Fruit fly (Drosophila melanogaster): Measurements from ENCODE around the gene CG4440.
A peak's percentile ranks its signal among the peaks of the same experiment; 100 is the strongest.

CG4440 gene

dm6 chr2L:16317777-16318610 lies 11.7 kb upstream of the CG4440 start (continued):
- TF ChIP-seq crp (GFP tag; optimal IDR thresholded peaks at IDR 0.05) = no peak
- no peak for TF ChIP-seq Doc2 (GFP tag; IDR thresholded peaks at IDR 0.05)
- no peak for TF ChIP-seq Ssrp (tag; optimal IDR thresholded peaks at IDR 0.05)
- no peak for TF ChIP-seq NC2β (GFP tag; optimal IDR thresholded peaks at IDR 0.05)
- no peak for TF ChIP-seq ssp (GFP tag; IDR thresholded peaks at IDR 0.05)
- no peak for TF ChIP-seq CG30431 (GFP tag; optimal IDR thresholded peaks at IDR 0.05)
- no peak for TF ChIP-seq Hand (GFP tag; optimal IDR thresholded peaks at IDR 0.05)
- TF ChIP-seq Mad (GFP tag; optimal IDR thresholded peaks at IDR 0.05) = no peak
- peak in 1 of 2 experiments; percentile 52 for TF ChIP-seq bsh (GFP tag; optimal IDR thresholded peaks at IDR 0.05)
- TF ChIP-seq CG10543 (GFP tag; optimal IDR thresholded peaks at IDR 0.05) = peak; percentile 79
- TF ChIP-seq Mrtf (GFP tag; IDR thresholded peaks at IDR 0.05) = no peak
- TF ChIP-seq CG10147 (GFP tag; optimal IDR thresholded peaks at IDR 0.05) = peak; percentile 41
- peak; percentile 71 for TF ChIP-seq Atf6 (GFP tag; IDR thresholded peaks at IDR 0.05)
- TF ChIP-seq onecut (GFP tag; IDR thresholded peaks at IDR 0.05) = peak; percentile 47
- TF ChIP-seq Abd-B (GFP tag; optimal IDR thresholded peaks at IDR 0.05) = no peak
- no peak for TF ChIP-seq CG16813 (GFP tag; IDR thresholded peaks at IDR 0.05; ENCODE audit: partially characterized antibody)
- TF ChIP-seq CG8290 (GFP tag; optimal IDR thresholded peaks at IDR 0.05) = no peak
- TF ChIP-seq CG8290 (tag; optimal IDR thresholded peaks at IDR 0.05) = peak in 1 of 2 experiments; percentile 35
- TF ChIP-seq CG2120 (GFP tag; optimal IDR thresholded peaks at IDR 0.05) = peak; percentile 42
- TF ChIP-seq mam (GFP tag; optimal IDR thresholded peaks at IDR 0.05) = no peak
- no peak for TF ChIP-seq CG10267 (tag; optimal IDR thresholded peaks at IDR 0.05)
- TF ChIP-seq bcd (GFP tag; optimal IDR thresholded peaks at IDR 0.05) = peak; percentile 6
- TF ChIP-seq ase (GFP tag; IDR thresholded peaks at IDR 0.05) = no peak
- no peak for TF ChIP-seq CG8388 (GFP tag; optimal IDR thresholded peaks at IDR 0.05)
- TF ChIP-seq CG7786 (GFP tag; optimal IDR thresholded peaks at IDR 0.05) = peak; percentile 0
- TF ChIP-seq gt (GFP tag; IDR thresholded peaks at IDR 0.05) = no peak
- no peak for TF ChIP-seq TFAM (GFP tag; optimal IDR thresholded peaks at IDR 0.05)
- TF ChIP-seq lilli (GFP tag; optimal IDR thresholded peaks at IDR 0.05) = no peak
- peak; percentile 63 for TF ChIP-seq BtbVII (GFP tag; optimal IDR thresholded peaks at IDR 0.05)
- no peak for TF ChIP-seq vfl (GFP tag; optimal IDR thresholded peaks at IDR 0.05)
- TF ChIP-seq sug (tag; optimal IDR thresholded peaks at IDR 0.05) = no peak
- peak; percentile 60; the same call in 1 of the 2 replicates for TF ChIP-seq CG14014 (GFP tag; IDR thresholded peaks at IDR 0.05)
- peak; percentile 58 for TF ChIP-seq CG18599 (GFP tag; optimal IDR thresholded peaks at IDR 0.05)
- peak; percentile 70 for TF ChIP-seq MTF-1 (GFP tag; optimal IDR thresholded peaks at IDR 0.05; ENCODE audit: borderline replicate concordance)
- TF ChIP-seq CG10654 (GFP tag; optimal IDR thresholded peaks at IDR 0.05) = peak; percentile 43
- TF ChIP-seq scrt (GFP tag; optimal IDR thresholded peaks at IDR 0.05) = peak; percentile 30
- peak; percentile 39 for TF ChIP-seq pho (GFP tag; optimal IDR thresholded peaks at IDR 0.05)
- no peak for TF ChIP-seq Aef1 (GFP tag; IDR thresholded peaks at IDR 0.05)
- TF ChIP-seq wdn (GFP tag; IDR thresholded peaks at IDR 0.05) = 0 out of 2 replicates have a peak, but pooled peaks have one; percentile 21
- TF ChIP-seq ERR (GFP tag; optimal IDR thresholded peaks at IDR 0.05) = no peak
- TF ChIP-seq danr (GFP tag; IDR thresholded peaks at IDR 0.05) = peak; percentile 36; the same call in 1 of the 2 replicates
- TF ChIP-seq CG34376 (GFP tag; optimal IDR thresholded peaks at IDR 0.05) = peak; percentile 17
- no peak for TF ChIP-seq CG4617 (GFP tag; optimal IDR thresholded peaks at IDR 0.05; ENCODE audit: borderline replicate concordance)
- no peak for TF ChIP-seq Hr78 (GFP tag; optimal IDR thresholded peaks at IDR 0.05)
- TF ChIP-seq CG2199 (GFP tag; IDR thresholded peaks at IDR 0.05) = no peak
- TF ChIP-seq Six4 (GFP tag; optimal IDR thresholded peaks at IDR 0.05) = peak; percentile 18
- no peak for TF ChIP-seq dati (GFP tag; IDR thresholded peaks at IDR 0.05)
- TF ChIP-seq CG9437 (GFP tag; optimal IDR thresholded peaks at IDR 0.05) = no peak
- no peak for TF ChIP-seq CkIIα-i1 (GFP tag; IDR thresholded peaks at IDR 0.05)
